Worm (Caenorhabditis elegans) whole organism, L4 larva: Measurements from ENCODE around the gene K08H2.7.

Experiments used
- F37D6.2 ChIP-seq: sonication (generic microtip); optimal IDR thresholded peaks from 2 replicates; lab custom pipeline; 2016; ENCODE audit warnings: mild to moderate bottlenecking, missing genetic modification characterization, missing compliant biosample characterization
- F44E2.7 ChIP-seq: fragments of 200-800 bp; sonication (Bioruptor generic); IDR thresholded peaks from 2 replicates; pipeline ENCODE4 v2.1.2; 2022; ENCODE audit warnings: missing genetic modification characterization, missing compliant biosample characterization
- T20F7.1 ChIP-seq: fragments of 200-800 bp; sonication (Bioruptor generic); optimal IDR thresholded peaks from 2 replicates; lab custom pipeline; 2018; ENCODE audit warnings: mild to moderate bottlenecking, missing genetic modification characterization, missing compliant biosample characterization
- Y105C5A.15 ChIP-seq: fragments of 200-800 bp; sonication (Bioruptor generic); IDR thresholded peaks from 2 replicates; pipeline ENCODE4 v1.3.6; 2022; ENCODE audit warnings: missing genetic modification characterization, missing compliant biosample characterization
- Y5F2A.4 ChIP-seq: fragments of 200-800 bp; sonication (Bioruptor generic); optimal IDR thresholded peaks from 2 replicates; lab custom pipeline; 2018; ENCODE audit warnings: mild to moderate bottlenecking, missing genetic modification characterization, missing compliant biosample characterization
- Y75B8A.6 ChIP-seq: fragments of 200-800 bp; sonication (Bioruptor generic); IDR thresholded peaks from 2 replicates; pipeline ENCODE4 v1.3.6; 2022; ENCODE audit warnings: missing genetic modification reagents, missing genetic modification characterization, missing compliant biosample characterization
- ZK337.2 ChIP-seq: fragments of 200-800 bp; sonication (Bioruptor generic); IDR thresholded peaks from 2 replicates; pipeline ENCODE4 v1.3.6; 2022; ENCODE audit warnings: missing genetic modification reagents, missing genetic modification characterization, missing compliant biosample characterization
- ZK546.5 ChIP-seq, 2 experiments: sonication (generic microtip); optimal IDR thresholded peaks; 2 replicates each; lab custom pipeline; 2017; ENCODE audit warnings: missing biosample characterization in 2 of 2, missing genetic modification characterization in 2 of 2
- ama-1 ChIP-seq: fragments of 150-350 bp; optimal IDR thresholded peaks from 2 replicates; lab custom pipeline; 2014; ENCODE audit warnings: inconsistent platforms, mixed read lengths
- ceh-28 ChIP-seq: fragments of 150-350 bp; optimal IDR thresholded peaks from 2 replicates; lab custom pipeline; 2014; ENCODE audit warnings: missing biosample characterization, missing genetic modification reagents, missing genetic modification characterization
- ceh-32 ChIP-seq: sonication (generic microtip); optimal IDR thresholded peaks from 2 replicates; lab custom pipeline; 2016; ENCODE audit warnings: mild to moderate bottlenecking, missing genetic modification characterization, missing compliant biosample characterization; ENCODE audit not compliant: poor library complexity
- ceh-44 ChIP-seq: fragments of 200-800 bp; sonication (Bioruptor generic); IDR thresholded peaks from 2 replicates; pipeline ENCODE4 v1.3.6; 2022; ENCODE audit warnings: missing genetic modification reagents, missing genetic modification characterization, missing compliant biosample characterization
- ceh-62 ChIP-seq: sonication (generic microtip); optimal IDR thresholded peaks from 2 replicates; lab custom pipeline; 2017; ENCODE audit warnings: missing biosample characterization, missing genetic modification characterization
- daf-12 ChIP-seq: fragments of 150-350 bp; optimal IDR thresholded peaks from 2 replicates; lab custom pipeline; 2014; ENCODE audit warnings: missing biosample characterization, missing genetic modification reagents, missing genetic modification characterization
- daf-16 ChIP-seq, 3 experiments: sonication (generic microtip); optimal IDR thresholded peaks; 2 replicates each; lab custom pipeline; 2016 to 2017; ENCODE audit warnings: missing genetic modification characterization in 3 of 3, missing genetic modification reagents in 3 of 3, mild to moderate bottlenecking in 2 of 3, missing compliant biosample characterization in 2 of 3, missing biosample characterization in 1 of 3, moderate library complexity in 1 of 3
- daf-8 ChIP-seq: fragments of 200-800 bp; sonication (Bioruptor generic); IDR thresholded peaks from 2 replicates; pipeline ENCODE4 v1.3.6; 2022; ENCODE audit warnings: missing genetic modification characterization, missing compliant biosample characterization
- dmd-9 ChIP-seq: fragments of 200-800 bp; sonication (Bioruptor generic); IDR thresholded peaks from 2 replicates; pipeline ENCODE4 v1.3.6; 2022; ENCODE audit warnings: missing genetic modification reagents, missing genetic modification characterization, missing compliant biosample characterization
- dpl-1 ChIP-seq: fragments of 150-350 bp; optimal IDR thresholded peaks from 2 replicates; lab custom pipeline; 2014; ENCODE audit warnings: missing biosample characterization, missing genetic modification reagents, missing genetic modification characterization
- dve-1 ChIP-seq: sonication (generic microtip); optimal IDR thresholded peaks from 2 replicates; lab custom pipeline; 2017; ENCODE audit warnings: antibody characterized with exemption, mild to moderate bottlenecking, missing genetic modification characterization, missing compliant biosample characterization; ENCODE audit not compliant: insufficient read depth
- egl-27 ChIP-seq: sonication (generic microtip); optimal IDR thresholded peaks from 3 replicates; lab custom pipeline; 2017; ENCODE audit warnings: missing biosample characterization, missing genetic modification reagents, missing genetic modification characterization
- fkh-10 ChIP-seq: fragments of 150-350 bp; optimal IDR thresholded peaks from 2 replicates; lab custom pipeline; 2014; ENCODE audit warnings: missing biosample characterization, missing genetic modification reagents, missing genetic modification characterization
- fos-1 ChIP-seq: fragments of 150-350 bp; optimal IDR thresholded peaks from 2 replicates; lab custom pipeline; 2014; ENCODE audit warnings: missing biosample characterization, missing genetic modification characterization
- hif-1 ChIP-seq, 2 experiments: sonication (generic microtip); optimal IDR thresholded peaks; 2 replicates each; lab custom pipeline; 2016 to 2017; ENCODE audit warnings: missing compliant biosample characterization in 2 of 2, missing genetic modification characterization in 2 of 2, missing genetic modification reagents in 2 of 2, missing genotype in 2 of 2, mild to moderate bottlenecking in 1 of 2
- hlh-11 ChIP-seq: fragments of 200-800 bp; sonication (Bioruptor generic); optimal IDR thresholded peaks from 2 replicates; lab custom pipeline; 2018; ENCODE audit warnings: mild to moderate bottlenecking, missing genetic modification characterization, missing compliant biosample characterization
- hlh-30 ChIP-seq: sonication (generic microtip); optimal IDR thresholded peaks from 2 replicates; lab custom pipeline; 2017; ENCODE audit warnings: antibody characterized with exemption, mild to moderate bottlenecking, missing genetic modification characterization, missing compliant biosample characterization; ENCODE audit not compliant: insufficient read depth
- jun-1 ChIP-seq: fragments of 150-350 bp; optimal IDR thresholded peaks from 2 replicates; lab custom pipeline; 2014; ENCODE audit warnings: missing biosample characterization, missing genetic modification reagents, missing genetic modification characterization
- lin-1 ChIP-seq: fragments of 200-800 bp; sonication (Bioruptor generic); IDR thresholded peaks from 2 replicates; pipeline ENCODE4 v1.3.6; 2022; ENCODE audit warnings: missing genetic modification reagents, missing genetic modification characterization, missing compliant biosample characterization
- lin-15B ChIP-seq: fragments of 150-350 bp; sonication (generic microtip); optimal IDR thresholded peaks from 3 replicates; lab custom pipeline; 2014; ENCODE audit warnings: missing biosample characterization, missing genetic modification characterization
- lin-29 ChIP-seq: fragments of 200-800 bp; sonication (Bioruptor generic); IDR thresholded peaks from 2 replicates; pipeline ENCODE4 v1.3.6; 2022; ENCODE audit warnings: missing genetic modification reagents, missing genetic modification characterization, missing compliant biosample characterization
- madf-9 ChIP-seq: fragments of 200-800 bp; sonication (Bioruptor generic); conservative IDR thresholded peaks from 2 replicates; pipeline ENCODE4 v1.3.6; 2022; ENCODE audit warnings: missing genetic modification reagents, missing genetic modification characterization, missing compliant biosample characterization
- mdl-1 ChIP-seq, 2 experiments: fragments of 150-350 bp in 1 of 2; sonication (generic microtip) in 1 of 2; optimal IDR thresholded peaks; 2 replicates each; lab custom pipeline; 2014 to 2017; ENCODE audit warnings: missing biosample characterization in 2 of 2, missing genetic modification characterization in 2 of 2
- mdt-29 ChIP-seq: fragments of 200-800 bp; sonication (Bioruptor generic); IDR thresholded peaks from 2 replicates; pipeline ENCODE4 v1.3.6; 2022; ENCODE audit warnings: missing genetic modification reagents, missing genetic modification characterization, missing compliant biosample characterization
- mep-1 ChIP-seq: fragments of 150-350 bp; sonication (generic microtip); optimal IDR thresholded peaks from 3 replicates; lab custom pipeline; 2014; ENCODE audit warnings: missing biosample characterization, missing genetic modification characterization
- mxl-2 ChIP-seq: fragments of 200-800 bp; sonication (Bioruptor generic); conservative IDR thresholded peaks from 2 replicates; pipeline ENCODE4 v1.3.6; 2022; ENCODE audit warnings: missing genetic modification reagents, missing genetic modification characterization, missing compliant biosample characterization
- nhr-111 ChIP-seq: fragments of 200-800 bp; sonication (Bioruptor generic); optimal IDR thresholded peaks from 2 replicates; lab custom pipeline; 2018; ENCODE audit warnings: mild to moderate bottlenecking, missing genetic modification characterization, missing compliant biosample characterization
- nhr-25 ChIP-seq: sonication (generic microtip); optimal IDR thresholded peaks from 2 replicates; lab custom pipeline; 2017; ENCODE audit warnings: missing genetic modification characterization, mild to moderate bottlenecking, missing compliant biosample characterization, antibody characterized with exemption, moderate library complexity, borderline replicate concordance; ENCODE audit not compliant: insufficient read depth
- nhr-28 ChIP-seq: fragments of 150-350 bp; optimal IDR thresholded peaks from 2 replicates; lab custom pipeline; 2014; ENCODE audit warnings: missing biosample characterization, missing genetic modification characterization
- nhr-48 ChIP-seq: sonication (generic microtip); optimal IDR thresholded peaks from 2 replicates; lab custom pipeline; 2016; ENCODE audit warnings: mild to moderate bottlenecking, missing genetic modification characterization, missing compliant biosample characterization
- pha-4 ChIP-seq, 2 experiments: fragments of 150-350 bp in 1 of 2; fragments of 200-800 bp in 1 of 2; sonication (Bioruptor generic) in 1 of 2; IDR thresholded peaks in 1 of 2; optimal IDR thresholded peaks in 1 of 2; 2 replicates each; pipeline versions ENCODE4 v1.3.6 to Lab custom; 2014 to 2022; ENCODE audit warnings: missing genetic modification characterization in 2 of 2, missing genetic modification reagents in 2 of 2, missing biosample characterization in 1 of 2, missing compliant biosample characterization in 1 of 2
- pqm-1 ChIP-seq: sonication (generic microtip); optimal IDR thresholded peaks from 2 replicates; lab custom pipeline; 2017; ENCODE audit warnings: missing biosample characterization, missing genetic modification characterization
- saeg-2 ChIP-seq: fragments of 200-800 bp; sonication (Bioruptor generic); IDR thresholded peaks from 2 replicates; pipeline ENCODE4 v1.3.6; 2022; ENCODE audit warnings: missing genetic modification reagents, missing genetic modification characterization, missing compliant biosample characterization
- set-16 ChIP-seq: fragments of 200-800 bp; sonication (Bioruptor generic); IDR thresholded peaks from 2 replicates; pipeline ENCODE4 v1.3.6; 2022; ENCODE audit warnings: missing genetic modification reagents, missing genetic modification characterization, missing compliant biosample characterization
- skn-1 ChIP-seq: fragments of 150-350 bp; optimal IDR thresholded peaks from 2 replicates; lab custom pipeline; 2014; ENCODE audit warnings: missing biosample characterization, missing genetic modification characterization
- snpc-1.2 ChIP-seq: fragments of 200-800 bp; sonication (Bioruptor generic); IDR thresholded peaks from 2 replicates; pipeline ENCODE4 v1.3.6; 2022; ENCODE audit warnings: missing genetic modification reagents, missing genetic modification characterization, missing compliant biosample characterization
- tag-97 ChIP-seq: fragments of 200-800 bp; sonication (Bioruptor generic); IDR thresholded peaks from 2 replicates; pipeline ENCODE4 v1.3.6; 2022; ENCODE audit warnings: missing genetic modification characterization, missing compliant biosample characterization
- unc-62 ChIP-seq, 3 experiments: fragments of 150-350 bp in 1 of 3; sonication (generic microtip); optimal IDR thresholded peaks in 2 of 3; peaks in 1 of 3; 1 replicate in 1 of 3; 2 replicates in 2 of 3; lab custom pipeline; 2014 to 2017; ENCODE audit warnings: missing biosample characterization in 3 of 3, missing genetic modification characterization in 3 of 3, missing genetic modification reagents in 3 of 3, missing genotype in 1 of 3
- zag-1 ChIP-seq: fragments of 150-350 bp; optimal IDR thresholded peaks from 2 replicates; lab custom pipeline; 2014; ENCODE audit warnings: missing biosample characterization, missing genetic modification characterization
- zfp-3 ChIP-seq: fragments of 200-800 bp; sonication (Bioruptor generic); conservative IDR thresholded peaks from 2 replicates; pipeline ENCODE4 v1.3.6; 2022; ENCODE audit warnings: missing genetic modification reagents, missing genetic modification characterization, missing compliant biosample characterization
- zip-11 ChIP-seq: fragments of 200-800 bp; sonication (Bioruptor generic); IDR thresholded peaks from 2 replicates; pipeline ENCODE4 v1.3.6; 2022; ENCODE audit warnings: missing genetic modification characterization, missing compliant biosample characterization

Gene K08H2.7

ce11 chrX:13250163-13250562 lies 1.9 kb upstream of the K08H2.7 start (continued):
- TF ChIP-seq lin-1 (no peak), nhr-48 (tag; lab: Kevin White, UChicago) (peak; percentile 39), daf-16 (GFP tag; optimal IDR thresholded peaks at IDR 0.05; lab: Kevin White, UChicago) (peak in 1 of 2 experiments; percentile 68), daf-16 (tag; optimal IDR thresholded peaks at IDR 0.05; lab: Kevin White, UChicago) (peak; percentile 95), F37D6.2 (tag; lab: Kevin White, UChicago) (no peak), Y105C5A.15 (GFP tag; lab: Robert Waterston, UW) (no peak), nhr-25 (tag; lab: Kevin White, UChicago) (peak; percentile 53), dpl-1 (GFP tag; lab: Kevin White, UChicago) (no peak), zfp-3 (no peak), ceh-62 (tag; lab: Kevin White, UChicago) (no peak), hif-1 (tag; optimal IDR thresholded peaks at IDR 0.05; lab: Kevin White, UChicago) (peak in 1 of 2 experiments; percentile 41), fkh-10 (no peak), dmd-9 (GFP tag; lab: Robert Waterston, UW) (no peak), pha-4 (GFP tag; IDR thresholded peaks at IDR 0.05; lab: Robert Waterston, UW) (no peak), pha-4 (tag; optimal IDR thresholded peaks at IDR 0.05; lab: Kevin White, UChicago) (peak; percentile 68), madf-9 (GFP tag; lab: Robert Waterston, UW) (no peak), zip-11 (GFP tag; lab: Robert Waterston, UW) (no peak), ZK337.2 (GFP tag; lab: Robert Waterston, UW) (no peak), daf-8 (GFP tag; lab: Robert Waterston, UW) (no peak), ceh-32 (tag; lab: Kevin White, UChicago) (no peak), unc-62 (GFP tag; optimal IDR thresholded peaks at IDR 0.05 in 1 of 2; lab: Kevin White, UChicago) (peak in 1 of 2 experiments; percentile 33), unc-62 (tag; optimal IDR thresholded peaks at IDR 0.05; lab: Kevin White, UChicago) (no peak), hlh-30 (tag; lab: Kevin White, UChicago) (peak; percentile 84), fos-1 (tag; lab: Kevin White, UChicago) (no peak), nhr-111 (GFP tag; lab: Kevin White, UChicago) (no peak), Y5F2A.4 (GFP tag; lab: Kevin White, UChicago) (no peak), dve-1 (peak; percentile 92), set-16 (GFP tag; lab: Robert Waterston, UW) (no peak), ZK546.5 (tag; optimal IDR thresholded peaks at IDR 0.05; lab: Kevin White, UChicago) (no peak), hlh-11 (tag; lab: Kevin White, UChicago) (peak; percentile 83), snpc-1.2 (GFP tag; lab: Robert Waterston, UW) (no peak), ceh-44 (GFP tag; lab: Robert Waterston, UW) (no peak), mdl-1 (tag; optimal IDR thresholded peaks at IDR 0.05; lab: Kevin White, UChicago) (peak; percentile 38 to 90), mep-1 (peak; percentile 78), Y75B8A.6 (no peak), lin-29 (no peak), skn-1 (tag; lab: Kevin White, UChicago) (no peak), egl-27 (no peak), saeg-2 (no peak), T20F7.1 (GFP tag; lab: Kevin White, UChicago) (no peak), mdt-29 (no peak), zag-1 (tag; lab: Kevin White, UChicago) (no peak), daf-12 (no peak), tag-97 (GFP tag; lab: Robert Waterston, UW) (no peak), jun-1 (tag; lab: Kevin White, UChicago) (no peak), lin-15B (no peak), F44E2.7 (GFP tag; lab: Robert Waterston, UW) (no peak), ama-1 (no peak), pqm-1 (peak; percentile 66), ceh-28 (no peak), nhr-28 (tag; lab: Kevin White, UChicago) (peak; percentile 95), mxl-2 (GFP tag; lab: Robert Waterston, UW) (no peak)
